Worm (Caenorhabditis elegans) whole organism, mixed stage, embryonic: ENCODE measurements around the gene Y44A6D.5.

Source experiments
- M03D4.4 ChIP-seq: sonication (generic microtip); optimal IDR thresholded peaks from 2 replicates; lab custom pipeline; 2017; ENCODE audit warnings: mild to moderate bottlenecking, missing genetic modification characterization, missing compliant biosample characterization
- bed-3 ChIP-seq: fragments of 200-800 bp; sonication (Bioruptor generic); optimal IDR thresholded peaks from 3 replicates; lab custom pipeline; 2018; ENCODE audit warnings: mild to moderate bottlenecking, missing genetic modification characterization, moderate library complexity, missing compliant biosample characterization
- blmp-1 ChIP-seq: fragments of 150-350 bp; optimal IDR thresholded peaks from 2 replicates; lab custom pipeline; 2014; ENCODE audit warnings: missing biosample characterization, missing genetic modification characterization
- ceh-39 ChIP-seq: fragments of 150-350 bp; optimal IDR thresholded peaks from 2 replicates; lab custom pipeline; 2014; ENCODE audit warnings: missing biosample characterization, missing genetic modification characterization
- ceh-43 ChIP-seq: fragments of 200-800 bp; sonication (Bioruptor generic); optimal IDR thresholded peaks from 2 replicates; lab custom pipeline; 2018; ENCODE audit warnings: mild to moderate bottlenecking, missing genetic modification characterization, moderate library complexity, missing compliant biosample characterization
- ceh-83 ChIP-seq: fragments of 200-800 bp; sonication (Bioruptor generic); optimal IDR thresholded peaks from 2 replicates; lab custom pipeline; 2018; ENCODE audit warnings: mild to moderate bottlenecking, missing genetic modification characterization, missing compliant biosample characterization
- ces-1 ChIP-seq: fragments of 150-350 bp; optimal IDR thresholded peaks from 2 replicates; lab custom pipeline; 2014; ENCODE audit warnings: missing biosample characterization, missing genetic modification reagents, missing genetic modification characterization
- cnd-1 ChIP-seq: fragments of 200-800 bp; sonication (Bioruptor generic); optimal IDR thresholded peaks from 2 replicates; lab custom pipeline; 2018; ENCODE audit warnings: mild to moderate bottlenecking, missing genetic modification characterization, missing compliant biosample characterization
- drap-1 ChIP-seq: fragments of 200-800 bp; sonication (Bioruptor generic); optimal IDR thresholded peaks from 3 replicates; lab custom pipeline; 2018; ENCODE audit warnings: mild to moderate bottlenecking, missing genetic modification characterization, missing compliant biosample characterization
- elt-3 ChIP-seq: fragments of 150-350 bp; optimal IDR thresholded peaks from 2 replicates; lab custom pipeline; 2014; ENCODE audit warnings: missing biosample characterization, missing genetic modification characterization
- flh-1 ChIP-seq: fragments of 200-800 bp; sonication (Bioruptor generic); optimal IDR thresholded peaks from 2 replicates; lab custom pipeline; 2018; ENCODE audit warnings: mild to moderate bottlenecking, missing genetic modification characterization, moderate library complexity, missing compliant biosample characterization
- ham-2 ChIP-seq: fragments of 200-800 bp; sonication (Bioruptor generic); optimal IDR thresholded peaks from 2 replicates; lab custom pipeline; 2018; ENCODE audit warnings: mild to moderate bottlenecking, missing genetic modification characterization, missing compliant biosample characterization
- hlh-1 ChIP-seq: fragments of 150-350 bp; optimal IDR thresholded peaks from 2 replicates; lab custom pipeline; 2014; ENCODE audit warnings: missing biosample characterization, missing genetic modification reagents, missing genetic modification characterization
- lin-13 ChIP-seq: fragments of 150-350 bp; optimal IDR thresholded peaks from 2 replicates; lab custom pipeline; 2014; ENCODE audit warnings: missing biosample characterization, missing genetic modification characterization
- lin-32 ChIP-seq: fragments of 200-800 bp; sonication (Bioruptor generic); optimal IDR thresholded peaks from 2 replicates; lab custom pipeline; 2018; ENCODE audit warnings: mild to moderate bottlenecking, missing genetic modification characterization, missing compliant biosample characterization
- lsy-2 ChIP-seq: fragments of 150-350 bp; optimal IDR thresholded peaks from 2 replicates; lab custom pipeline; 2014; ENCODE audit warnings: missing biosample characterization, missing genetic modification characterization
- mab-5 ChIP-seq: fragments of 150-350 bp; optimal IDR thresholded peaks from 2 replicates; lab custom pipeline; 2014; ENCODE audit warnings: missing biosample characterization, missing genetic modification characterization
- mls-2 ChIP-seq: sonication (generic microtip); optimal IDR thresholded peaks from 2 replicates; lab custom pipeline; 2016; ENCODE audit warnings: mild to moderate bottlenecking, missing genetic modification characterization, moderate library complexity, missing compliant biosample characterization
- nhr-12 ChIP-seq: fragments of 150-350 bp; optimal IDR thresholded peaks from 2 replicates; lab custom pipeline; 2014; ENCODE audit warnings: missing biosample characterization, missing genetic modification characterization
- nhr-2 ChIP-seq: fragments of 150-350 bp; optimal IDR thresholded peaks from 2 replicates; lab custom pipeline; 2014; ENCODE audit warnings: missing biosample characterization, missing genetic modification characterization
- nhr-237 ChIP-seq: fragments of 150-350 bp; optimal IDR thresholded peaks from 2 replicates; lab custom pipeline; 2014; ENCODE audit warnings: missing biosample characterization, missing genetic modification characterization
- nhr-28 ChIP-seq: fragments of 150-350 bp; optimal IDR thresholded peaks from 2 replicates; lab custom pipeline; 2014; ENCODE audit warnings: missing biosample characterization, missing genetic modification characterization
- nhr-76 ChIP-seq: sonication (generic microtip); optimal IDR thresholded peaks from 2 replicates; lab custom pipeline; 2017; ENCODE audit warnings: missing biosample characterization, missing genetic modification characterization
- pha-4 ChIP-seq: fragments of 150-350 bp; optimal IDR thresholded peaks from 2 replicates; lab custom pipeline; 2018; ENCODE audit warnings: missing biosample characterization, missing genetic modification reagents, missing genetic modification characterization
- sem-2 ChIP-seq: fragments of 200-800 bp; sonication (Bioruptor generic); optimal IDR thresholded peaks from 2 replicates; lab custom pipeline; 2018; ENCODE audit warnings: mild to moderate bottlenecking, missing genetic modification characterization, missing compliant biosample characterization
- snpc-4 ChIP-seq: fragments of 150-350 bp; optimal IDR thresholded peaks from 2 replicates; lab custom pipeline; 2014; ENCODE audit warnings: missing biosample characterization, missing genetic modification characterization
- sptf-1 ChIP-seq: sonication (generic microtip); optimal IDR thresholded peaks from 2 replicates; lab custom pipeline; 2017; ENCODE audit warnings: mild to moderate bottlenecking, missing genetic modification characterization, moderate library complexity, missing compliant biosample characterization
- tbx-8 ChIP-seq: fragments of 200-800 bp; sonication (Bioruptor generic); optimal IDR thresholded peaks from 2 replicates; lab custom pipeline; 2018; ENCODE audit warnings: mild to moderate bottlenecking, missing genetic modification characterization, moderate library complexity, missing compliant biosample characterization
- unc-120 ChIP-seq: sonication (generic microtip); optimal IDR thresholded peaks from 2 replicates; lab custom pipeline; 2017; ENCODE audit warnings: missing genetic modification characterization, missing compliant biosample characterization; ENCODE audit not compliant: poor library complexity, severe bottlenecking
- unc-39 ChIP-seq: fragments of 150-350 bp; optimal IDR thresholded peaks from 2 replicates; lab custom pipeline; 2014; ENCODE audit warnings: missing biosample characterization, missing genetic modification characterization
- unc-62 ChIP-seq: fragments of 150-350 bp; optimal IDR thresholded peaks from 2 replicates; lab custom pipeline; 2014; ENCODE audit warnings: missing biosample characterization, missing genetic modification reagents, missing genetic modification characterization
- zip-8 ChIP-seq: fragments of 150-350 bp; optimal IDR thresholded peaks from 2 replicates; lab custom pipeline; 2014; ENCODE audit warnings: missing biosample characterization, missing genetic modification characterization

Y44A6D.5 gene

DNA sequence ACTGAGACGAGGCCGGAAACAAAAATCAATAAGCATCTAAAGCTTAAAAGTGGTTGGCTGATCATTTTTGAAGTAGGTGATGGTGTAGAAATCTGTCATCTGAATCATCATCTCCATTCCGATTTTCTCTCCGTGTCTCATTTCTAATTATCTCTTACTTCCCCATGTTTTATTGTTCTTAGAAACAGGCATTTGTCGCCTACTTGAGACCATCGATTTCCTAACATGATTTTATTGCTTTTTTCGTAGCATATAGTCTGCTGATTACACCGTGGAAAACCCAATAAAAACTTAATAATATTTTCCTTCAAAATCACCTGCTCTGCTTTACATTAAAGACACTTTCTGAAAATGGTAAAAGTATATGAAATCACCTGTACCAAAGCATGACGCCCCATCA is 27.5 kb downstream of the Y44A6D.5 start, which contains the start of gene F38A6.4:
TSS of gene F38A6.4 (minus strand) at position 101 of the 400 bp plus-strand sequence.
- TF ChIP-seq nhr-237 (tag; lab: Kevin White, UChicago): no peak
- TF ChIP-seq elt-3: no peak
- no peak for TF ChIP-seq nhr-12 (tag; lab: Kevin White, UChicago)
- no peak for TF ChIP-seq ces-1 (GFP tag; lab: Kevin White, UChicago)
- TF ChIP-seq ceh-83 (GFP tag; lab: Kevin White, UChicago): no peak
- TF ChIP-seq, all 35 proteins: peak for 0

DNA sequence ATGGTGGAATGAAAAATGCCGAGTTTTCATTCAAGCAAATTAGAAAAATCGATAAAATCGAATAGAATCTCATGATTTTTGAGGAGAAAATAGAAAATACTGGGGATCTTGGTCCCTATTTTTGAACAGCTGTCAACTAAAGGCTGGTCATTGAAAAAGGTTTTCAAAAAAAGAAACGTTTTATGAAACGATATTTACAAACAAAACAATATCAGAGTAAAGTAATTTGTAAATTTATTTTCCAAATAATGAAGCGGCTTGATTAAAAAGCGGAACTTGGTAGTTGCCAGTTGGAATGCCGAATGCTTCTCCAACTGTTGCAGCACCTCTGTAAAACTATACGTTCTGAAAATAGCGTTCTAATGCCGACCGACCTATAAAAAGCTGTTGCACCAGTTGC is 29.2 kb downstream of the Y44A6D.5 start, which contains the start of gene F38A6.5:
TSS of gene F38A6.5 (minus strand) at position 101 of the 400 bp plus-strand sequence.
- TF ChIP-seq hlh-1 (no peak), pha-4 (no peak), nhr-76 (no peak), lin-32 (GFP tag; lab: Kevin White, UChicago) (no peak), ceh-83 (GFP tag; lab: Kevin White, UChicago) (no peak), ceh-43 (GFP tag; lab: Kevin White, UChicago) (no peak), elt-3 (no peak), sem-2 (GFP tag; lab: Kevin White, UChicago) (no peak), lsy-2 (tag; lab: Kevin White, UChicago) (no peak), unc-62 (GFP tag; lab: Kevin White, UChicago) (no peak), ceh-39 (tag; lab: Kevin White, UChicago) (no peak), ham-2 (GFP tag; lab: Kevin White, UChicago) (no peak), unc-120 (tag; lab: Kevin White, UChicago) (no peak)
- TF ChIP-seq, all 35 proteins: peak for 0

DNA sequence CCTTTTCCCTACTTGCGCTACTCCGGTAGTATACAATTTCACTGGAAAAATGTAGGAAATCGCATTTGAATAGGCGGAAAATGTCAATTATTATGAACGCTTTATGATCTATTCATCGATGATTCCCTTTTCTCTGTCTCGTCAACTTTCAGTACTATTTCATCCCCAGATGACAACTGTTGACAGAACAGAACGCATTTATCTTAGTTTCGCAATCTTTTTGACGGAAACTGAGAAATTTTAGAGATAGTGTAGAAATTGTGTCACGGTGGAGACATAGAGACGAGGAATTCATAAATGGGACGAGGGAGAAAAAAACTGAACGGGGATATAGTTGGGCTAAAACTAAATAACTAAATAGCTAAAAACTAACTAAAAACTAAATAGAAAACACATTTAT is 31.1 kb downstream of the Y44A6D.5 start:
- TF ChIP-seq ham-2 (GFP tag; lab: Kevin White, UChicago) (no peak), sem-2 (GFP tag; lab: Kevin White, UChicago) (no peak), bed-3 (GFP tag; lab: Kevin White, UChicago) (no peak), unc-62 (GFP tag; lab: Kevin White, UChicago) (peak; percentile 97), nhr-2 (tag; lab: Kevin White, UChicago) (no peak), flh-1 (GFP tag; lab: Kevin White, UChicago) (no peak), snpc-4 (tag; lab: Kevin White, UChicago) (no peak), unc-120 (tag; lab: Kevin White, UChicago) (peak; percentile 15), unc-39 (no peak), hlh-1 (peak; percentile 31), ces-1 (GFP tag; lab: Kevin White, UChicago) (no peak), nhr-28 (tag; lab: Kevin White, UChicago) (no peak), mab-5 (tag; lab: Kevin White, UChicago) (no peak), lin-32 (GFP tag; lab: Kevin White, UChicago) (no peak), lin-13 (tag; lab: Kevin White, UChicago) (no peak), nhr-237 (tag; lab: Kevin White, UChicago) (no peak), pha-4 (no peak), sptf-1 (tag; lab: Kevin White, UChicago) (no peak), cnd-1 (tag; lab: Kevin White, UChicago) (no peak), nhr-12 (tag; lab: Kevin White, UChicago) (no peak), lsy-2 (tag; lab: Kevin White, UChicago) (no peak), elt-3 (no peak)

DNA sequence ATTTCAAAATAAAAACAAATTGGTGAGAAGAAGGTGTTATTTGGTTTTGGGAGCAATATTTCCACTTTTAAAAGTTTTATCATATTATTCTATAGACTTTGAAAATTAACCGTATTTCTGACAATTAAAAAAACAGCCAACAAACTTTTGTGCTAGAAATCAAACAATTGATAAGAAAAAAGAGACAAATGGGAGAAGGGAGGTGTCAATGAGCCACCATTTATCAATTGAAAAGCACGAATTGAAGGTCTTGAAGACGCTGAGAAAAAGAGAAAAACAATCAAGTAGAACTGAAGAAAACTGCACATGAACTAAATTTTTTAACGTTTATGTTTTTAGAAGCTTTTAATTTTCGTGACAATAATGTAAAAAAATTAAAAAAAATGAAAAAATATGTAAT is 32.0 kb downstream of the Y44A6D.5 start:
- no peak for TF ChIP-seq hlh-1
- TF ChIP-seq snpc-4 (tag; lab: Kevin White, UChicago): no peak
- no peak for TF ChIP-seq unc-120 (tag; lab: Kevin White, UChicago)
- TF ChIP-seq mls-2 (tag; lab: Kevin White, UChicago): no peak
- no peak for TF ChIP-seq nhr-28 (tag; lab: Kevin White, UChicago)
- no peak for TF ChIP-seq pha-4
- TF ChIP-seq M03D4.4 (tag; lab: Kevin White, UChicago): no peak
- no peak for TF ChIP-seq unc-39
- TF ChIP-seq lin-32 (GFP tag; lab: Kevin White, UChicago): no peak
- no peak for TF ChIP-seq lsy-2 (tag; lab: Kevin White, UChicago)
- no peak for TF ChIP-seq tbx-8 (GFP tag; lab: Kevin White, UChicago)
- TF ChIP-seq nhr-76: no peak
- no peak for TF ChIP-seq bed-3 (GFP tag; lab: Kevin White, UChicago)
- no peak for TF ChIP-seq zip-8 (tag; lab: Kevin White, UChicago)

DNA sequence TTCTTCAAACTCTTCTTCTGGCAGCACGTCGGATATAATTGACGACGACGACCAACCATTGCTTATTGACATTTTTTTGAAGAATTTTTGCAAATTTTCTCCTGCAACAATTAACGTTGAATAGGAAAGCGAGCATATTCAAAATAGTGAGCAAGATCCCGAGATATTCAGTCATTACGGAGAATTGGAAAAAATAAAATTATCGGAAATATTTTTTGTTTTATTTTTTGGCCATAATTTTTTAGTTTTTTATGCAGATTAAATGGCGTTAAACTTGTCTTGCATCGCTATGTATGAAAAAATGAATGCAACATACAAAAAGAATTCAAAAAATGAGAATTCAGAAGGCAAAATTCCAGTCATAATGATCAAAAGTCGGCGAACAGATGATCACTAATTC is 32.7 kb downstream of the Y44A6D.5 start, which contains the start of gene elp-1:
TSS of gene elp-1 (minus strand) at position 101 of the 400 bp plus-strand sequence.
- TF ChIP-seq zip-8 (tag; lab: Kevin White, UChicago) (no peak), mab-5 (tag; lab: Kevin White, UChicago) (no peak), lin-32 (GFP tag; lab: Kevin White, UChicago) (no peak), drap-1 (no peak), tbx-8 (GFP tag; lab: Kevin White, UChicago) (no peak), sem-2 (GFP tag; lab: Kevin White, UChicago) (no peak), lin-13 (tag; lab: Kevin White, UChicago) (no peak), snpc-4 (tag; lab: Kevin White, UChicago) (no peak), nhr-28 (tag; lab: Kevin White, UChicago) (no peak), elt-3 (no peak), flh-1 (GFP tag; lab: Kevin White, UChicago) (no peak), sptf-1 (tag; lab: Kevin White, UChicago) (no peak), M03D4.4 (tag; lab: Kevin White, UChicago) (no peak), pha-4 (no peak), nhr-76 (no peak), unc-62 (GFP tag; lab: Kevin White, UChicago) (no peak), mls-2 (tag; lab: Kevin White, UChicago) (no peak), blmp-1 (no peak)
